Worm (Caenorhabditis elegans) whole organism, midembryonic: ENCODE data around the gene znf-207.

Experiments
- T22C8.4 ChIP-seq: fragments of 200-800 bp; sonication (Bioruptor generic); IDR thresholded peaks from 2 replicates; pipeline ENCODE4 v1.3.6; 2022; ENCODE audit warnings: missing genetic modification characterization, missing compliant biosample characterization
- cog-1 ChIP-seq: sonication (generic microtip); optimal IDR thresholded peaks from 2 replicates; lab custom pipeline; 2016; ENCODE audit warnings: missing genetic modification characterization, missing compliant biosample characterization
- flt-1 ChIP-seq: fragments of 200-800 bp; sonication (Bioruptor generic); IDR thresholded peaks from 2 replicates; pipeline ENCODE4 v1.3.6; 2022; ENCODE audit warnings: missing genetic modification characterization, missing compliant biosample characterization
- klf-2 ChIP-seq: fragments of 200-800 bp; sonication (Bioruptor generic); conservative IDR thresholded peaks from 2 replicates; pipeline ENCODE4 v1.3.6; 2022; ENCODE audit warnings: missing genetic modification reagents, missing genetic modification characterization, missing compliant biosample characterization
- med-1 ChIP-seq: sonication (generic microtip); optimal IDR thresholded peaks from 2 replicates; lab custom pipeline; 2017; ENCODE audit warnings: missing genetic modification characterization, mild to moderate bottlenecking, missing compliant biosample characterization, antibody characterized with exemption, missing genetic modification reagents; ENCODE audit not compliant: insufficient read depth
- ref-1 ChIP-seq: fragments of 200-800 bp; sonication (Bioruptor generic); conservative IDR thresholded peaks from 2 replicates; pipeline ENCODE4 v1.3.6; 2022; ENCODE audit warnings: missing genetic modification reagents, missing genetic modification characterization, missing compliant biosample characterization
- tab-1 ChIP-seq: fragments of 200-800 bp; sonication (Bioruptor generic); IDR thresholded peaks from 2 replicates; pipeline ENCODE4 v1.3.6; 2022; ENCODE audit warnings: missing genetic modification characterization, missing compliant biosample characterization

DNA sequence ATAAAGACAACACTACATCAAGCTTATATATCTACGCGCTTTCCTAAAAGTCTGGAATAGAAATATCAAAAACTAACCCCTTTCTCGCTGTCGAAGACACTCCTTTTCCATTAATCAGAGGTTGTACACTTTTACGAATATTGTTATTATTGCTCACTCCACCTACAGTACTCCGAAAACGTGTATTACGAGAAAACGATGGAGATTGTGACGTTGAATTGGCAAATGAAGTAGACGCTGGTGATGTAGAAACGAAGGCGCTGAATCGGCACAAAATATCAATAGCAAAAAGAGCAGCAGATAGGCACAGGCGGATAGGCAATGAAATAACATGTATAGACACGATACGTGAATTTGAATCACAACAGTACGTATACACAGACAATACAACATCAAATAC, 33.5 kb downstream of the znf-207 start:
- TF ChIP-seq klf-2 (no peak), T22C8.4 (GFP tag; lab: Robert Waterston, UW) (no peak), tab-1 (GFP tag; lab: Robert Waterston, UW) (no peak), ref-1 (GFP tag; lab: Robert Waterston, UW) (no peak), flt-1 (GFP tag; lab: Robert Waterston, UW) (no peak), med-1 (no peak), cog-1 (tag; lab: Kevin White, UChicago) (no peak)
